Fruit fly (Drosophila melanogaster): ENCODE data around the gene IKKepsilon.

IKKepsilon gene

DNA sequence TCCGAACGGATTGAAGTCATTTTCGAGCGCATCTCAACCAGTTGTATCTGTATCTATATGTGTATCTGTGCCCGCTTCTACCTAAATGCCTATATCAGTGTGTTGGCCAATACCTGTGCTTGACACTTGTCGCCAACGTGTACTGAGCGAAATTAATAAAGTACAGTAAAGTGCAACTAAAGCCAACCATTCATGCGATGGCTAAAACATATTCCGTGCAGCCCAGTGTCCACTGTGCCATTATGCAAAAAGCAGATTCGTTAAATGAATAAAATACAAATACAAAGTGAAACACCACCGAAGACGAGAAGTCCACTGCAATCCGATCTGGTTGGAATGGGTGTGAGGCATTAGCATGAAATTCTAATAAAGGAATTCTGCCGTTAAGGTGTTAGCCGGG lies 19.2 kb downstream of the IKKepsilon start (continued):
- TF ChIP-seq Ets96B (tag; optimal IDR thresholded peaks at IDR 0.05) (no peak), CG34406 (GFP tag; optimal IDR thresholded peaks at IDR 0.05) (peak; percentile 5), achi (GFP tag; optimal IDR thresholded peaks at IDR 0.05) (peak; percentile 35)

DNA sequence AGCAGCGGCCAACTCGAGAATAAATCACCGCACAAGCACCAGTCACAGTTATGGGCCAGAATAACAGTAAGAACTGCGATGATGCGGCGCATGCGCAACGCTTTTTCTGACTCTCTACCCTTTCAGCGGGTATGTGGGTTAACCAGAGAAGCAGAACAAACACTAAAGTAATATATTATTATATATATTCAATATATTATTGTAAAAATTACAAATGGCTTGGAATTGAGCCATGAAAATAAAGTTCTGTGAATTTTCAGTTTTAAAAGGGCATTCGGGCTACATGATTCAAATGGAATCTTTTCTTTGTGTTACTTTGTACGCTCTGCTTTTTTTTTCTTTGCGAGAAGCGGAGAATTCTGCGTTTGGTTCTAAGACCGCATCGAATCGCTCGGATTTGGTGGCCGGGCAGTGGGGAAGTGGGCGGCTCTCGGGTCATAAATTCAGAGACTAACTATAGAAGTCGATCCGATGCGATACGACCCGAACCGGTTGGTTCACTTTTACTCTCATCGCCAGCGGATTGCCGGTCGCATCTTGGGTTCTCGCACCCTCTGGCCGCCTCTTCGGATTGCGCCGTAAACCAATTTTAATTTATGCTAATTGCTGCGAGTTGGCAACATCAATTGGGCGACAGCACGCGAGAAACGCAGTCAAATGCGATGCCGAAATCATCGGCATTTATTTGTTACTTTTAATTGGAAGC lies 24.8 kb downstream of the IKKepsilon start:
- TF ChIP-seq CG8632 (GFP tag; optimal IDR thresholded peaks at IDR 0.05) (peak; percentile 75), OdsH (GFP tag; optimal IDR thresholded peaks at IDR 0.05) (peak; percentile 80), Smox (GFP tag; optimal IDR thresholded peaks at IDR 0.05) (peak; percentile 65), fd85E (GFP tag; optimal IDR thresholded peaks at IDR 0.05) (no peak), CG1621 (tag; optimal IDR thresholded peaks at IDR 0.05) (peak; percentile 22), CG7368 (GFP tag; optimal IDR thresholded peaks at IDR 0.05) (peak; percentile 38), CG3032 (tag; optimal IDR thresholded peaks at IDR 0.05) (peak; percentile 76), Hr39 (GFP tag; optimal IDR thresholded peaks at IDR 0.05) (peak; percentile 62), Sox14 (GFP tag; optimal IDR thresholded peaks at IDR 0.05) (peak; percentile 69), pdm3 (GFP tag; optimal IDR thresholded peaks at IDR 0.05) (peak; percentile 51), CG11902 (GFP tag; optimal IDR thresholded peaks at IDR 0.05) (peak; percentile 57), fkh (GFP tag; optimal IDR thresholded peaks at IDR 0.05) (no peak), net (GFP tag; optimal IDR thresholded peaks at IDR 0.05) (peak; percentile 63), CG9139 (GFP tag; optimal IDR thresholded peaks at IDR 0.05) (no peak), Eip75B (GFP tag; optimal IDR thresholded peaks at IDR 0.05) (peak; percentile 68), CG32006 (GFP tag; optimal IDR thresholded peaks at IDR 0.05) (peak; percentile 82), CG8319 (GFP tag; optimal IDR thresholded peaks at IDR 0.05) (no peak), CG10669 (GFP tag; optimal IDR thresholded peaks at IDR 0.05) (peak; percentile 64), CG31627 (GFP tag; optimal IDR thresholded peaks at IDR 0.05) (peak; percentile 74), CG4318 (GFP tag; optimal IDR thresholded peaks at IDR 0.05) (peak; percentile 40), Eip93F (GFP tag; optimal IDR thresholded peaks at IDR 0.05) (peak; percentile 48), topi (GFP tag; optimal IDR thresholded peaks at IDR 0.05) (no peak), achi (GFP tag; optimal IDR thresholded peaks at IDR 0.05) (peak; percentile 88), CG34406 (GFP tag; optimal IDR thresholded peaks at IDR 0.05) (peak; percentile 82), Ets21C (GFP tag; optimal IDR thresholded peaks at IDR 0.05) (peak; percentile 49), CG3919 (GFP tag; optimal IDR thresholded peaks at IDR 0.05) (peak; percentile 75), CG10631 (GFP tag; optimal IDR thresholded peaks at IDR 0.05) (peak; percentile 85), CG6854 (GFP tag; optimal IDR thresholded peaks at IDR 0.05) (peak; percentile 12), acj6 (GFP tag; optimal IDR thresholded peaks at IDR 0.05) (peak; percentile 80), cyc (GFP tag; optimal IDR thresholded peaks at IDR 0.05) (peak; percentile 57), CG8119 (GFP tag; IDR thresholded peaks at IDR 0.05) (peak; percentile 77), eg (GFP tag; IDR thresholded peaks at IDR 0.05) (peak; percentile 73), lz (GFP tag; optimal IDR thresholded peaks at IDR 0.05) (peak; percentile 77), CG11294 (GFP tag; IDR thresholded peaks at IDR 0.05) (peak; percentile 39; the same call in 1 of the 2 replicates), CG11762 (GFP tag; optimal IDR thresholded peaks at IDR 0.05; ENCODE audit: insufficient read depth) (no peak), esn (GFP tag; optimal IDR thresholded peaks at IDR 0.05) (peak; percentile 84), CG6792 (GFP tag; optimal IDR thresholded peaks at IDR 0.05) (peak; percentile 80), vri (GFP tag; optimal IDR thresholded peaks at IDR 0.05) (peak; percentile 71), CG6808 (GFP tag; optimal IDR thresholded peaks at IDR 0.05) (peak; percentile 53), fd59A (GFP tag; optimal IDR thresholded peaks at IDR 0.05) (peak; percentile 80), Ets96B (tag; optimal IDR thresholded peaks at IDR 0.05) (peak; percentile 69), ss (GFP tag; optimal IDR thresholded peaks at IDR 0.05) (peak; percentile 46 to 58), Eip78C (GFP tag) (peak; percentile 89), Sox102F (GFP tag; optimal IDR thresholded peaks at IDR 0.05) (peak; percentile 70), CG16779 (tag; optimal IDR thresholded peaks at IDR 0.05) (peak; percentile 39), salr (GFP tag; optimal IDR thresholded peaks at IDR 0.05) (peak; percentile 56 to 60), Hr4 (GFP tag; optimal IDR thresholded peaks at IDR 0.05) (no peak), Met (GFP tag; optimal IDR thresholded peaks at IDR 0.05) (peak; percentile 78)

All from whole organism, prepupa.